Fruit fly (Drosophila melanogaster) whole organism, embryonic: ENCODE results near the gene CG42854.

Source experiments
- CG1024 ChIP-seq: fragments of 200-800 bp; sonication (Bioruptor generic); IDR thresholded peaks from 2 replicates; pipeline ENCODE4 v1.3.6; 2022; ENCODE audit warnings: missing biosample characterization, missing genetic modification characterization
- CG11504 ChIP-seq: fragments of 200-800 bp; sonication (Bioruptor generic); optimal IDR thresholded peaks from 3 replicates; lab custom pipeline; 2019; ENCODE audit warnings: missing biosample characterization, mild to moderate bottlenecking, missing genetic modification characterization, moderate library complexity
- CG12391 ChIP-seq: fragments of 200-800 bp; sonication (Bioruptor generic); optimal IDR thresholded peaks from 3 replicates; lab custom pipeline; 2018; ENCODE audit warnings: missing biosample characterization, mild to moderate bottlenecking, missing genetic modification characterization, moderate library complexity
- CG13894 ChIP-seq: fragments of 200-800 bp; sonication (Bioruptor generic); optimal IDR thresholded peaks from 3 replicates; lab custom pipeline; 2018; ENCODE audit warnings: missing biosample characterization, mild to moderate bottlenecking, missing genetic modification characterization, moderate library complexity
- CG15601 ChIP-seq: fragments of 200-800 bp; sonication (Bioruptor generic); optimal IDR thresholded peaks from 3 replicates; lab custom pipeline; 2019; ENCODE audit warnings: missing biosample characterization, mild to moderate bottlenecking, missing genetic modification characterization, moderate library complexity
- CG1602 ChIP-seq: fragments of 200-800 bp; sonication (Bioruptor generic); optimal IDR thresholded peaks from 3 replicates; lab custom pipeline; 2016; ENCODE audit warnings: missing biosample characterization, missing genetic modification characterization
- CG16813 ChIP-seq: fragments of 200-800 bp; sonication (Bioruptor generic); IDR thresholded peaks from 3 replicates; pipeline ENCODE4 v1.3.6; 2022; ENCODE audit warnings: missing biosample characterization, missing genetic modification characterization; ENCODE audit not compliant: partially characterized antibody
- CG17829 ChIP-seq: fragments of 200-800 bp; optimal IDR thresholded peaks from 2 replicates; lab custom pipeline; 2019; ENCODE audit warnings: missing biosample characterization, mild to moderate bottlenecking, missing genetic modification characterization, moderate library complexity
- CG2199 ChIP-seq: fragments of 200-800 bp; sonication (Bioruptor generic); IDR thresholded peaks from 3 replicates; pipeline ENCODE4 v1.3.6; 2022; ENCODE audit warnings: missing biosample characterization, missing genetic modification characterization
- CG31441 ChIP-seq: fragments of 200-800 bp; sonication (Bioruptor generic); IDR thresholded peaks from 2 replicates; pipeline ENCODE4 v1.3.6; 2022; ENCODE audit warnings: missing biosample characterization, missing genetic modification characterization
- CG32532 ChIP-seq: fragments of 200-800 bp; sonication (Bioruptor generic); IDR thresholded peaks from 2 replicates; pipeline ENCODE4 v1.3.6; 2022; ENCODE audit warnings: missing biosample characterization, missing genetic modification characterization
- CG32772 ChIP-seq: fragments of 200-800 bp; sonication (Bioruptor generic); IDR thresholded peaks from 2 replicates; pipeline ENCODE4 v1.3.6; 2022; ENCODE audit warnings: missing biosample characterization, missing genetic modification characterization
- CG6175 ChIP-seq: fragments of 200-800 bp; sonication (Bioruptor generic); IDR thresholded peaks from 3 replicates; pipeline ENCODE4 v1.3.6; 2022; ENCODE audit warnings: missing biosample characterization, missing genetic modification characterization
- CG7745 ChIP-seq: fragments of 200-800 bp; sonication (Bioruptor generic); optimal IDR thresholded peaks from 2 replicates; lab custom pipeline; 2018; ENCODE audit warnings: missing biosample characterization, mild to moderate bottlenecking, missing genetic modification characterization, moderate library complexity
- CG8281 ChIP-seq: fragments of 200-800 bp; sonication (Bioruptor generic); optimal IDR thresholded peaks from 2 replicates; lab custom pipeline; 2018; ENCODE audit warnings: missing biosample characterization, mild to moderate bottlenecking, missing genetic modification characterization, moderate library complexity
- Dfd ChIP-seq, 2 experiments: fragments of >200 bp; optimal IDR thresholded peaks; 2 replicates each; lab custom pipeline; 2017; ENCODE audit warnings: missing biosample characterization in 2 of 2, missing genetic modification characterization in 2 of 2
- Dll ChIP-seq: fragments of 200-800 bp; sonication (Bioruptor generic); IDR thresholded peaks from 4 replicates; pipeline ENCODE4 v1.3.6; 2022; ENCODE audit warnings: missing biosample characterization, missing genetic modification characterization; ENCODE audit not compliant: partially characterized antibody
- Dref ChIP-seq: fragments of 200-800 bp; sonication (Bioruptor generic); IDR thresholded peaks from 2 replicates; pipeline ENCODE4 v1.3.6; 2022; ENCODE audit warnings: missing biosample characterization, missing genetic modification characterization
- GATAe ChIP-seq: fragments of 200-800 bp; sonication (Bioruptor generic); conservative IDR thresholded peaks from 2 replicates; pipeline ENCODE4 v1.3.6; 2022; ENCODE audit warnings: missing biosample characterization, missing genetic modification characterization
- H15 ChIP-seq: fragments of 200-800 bp; sonication (Bioruptor generic); IDR thresholded peaks from 3 replicates; pipeline ENCODE4 v1.3.6; 2022; ENCODE audit warnings: missing biosample characterization, missing genetic modification characterization
- HLH4C ChIP-seq: fragments of 200-800 bp; sonication (Bioruptor generic); IDR thresholded peaks from 3 replicates; pipeline ENCODE4 v1.3.6; 2022; ENCODE audit warnings: missing biosample characterization, missing genetic modification characterization; ENCODE audit not compliant: partially characterized antibody
- HmgZ ChIP-seq: fragments of 200-800 bp; sonication (Bioruptor generic); optimal IDR thresholded peaks from 2 replicates; lab custom pipeline; 2018; ENCODE audit warnings: missing biosample characterization, mild to moderate bottlenecking, missing genetic modification characterization
- Hmx ChIP-seq: fragments of 200-800 bp; sonication (Bioruptor generic); optimal IDR thresholded peaks from 2 replicates; lab custom pipeline; 2016; ENCODE audit warnings: missing biosample characterization, missing genetic modification characterization
- Hr3 ChIP-seq: fragments of 200-800 bp; sonication (Bioruptor generic); optimal IDR thresholded peaks from 3 replicates; lab custom pipeline; 2016; ENCODE audit warnings: missing biosample characterization, missing genetic modification characterization
- MTF-1 ChIP-seq: fragments of 200-800 bp; sonication (Bioruptor generic); optimal IDR thresholded peaks from 2 replicates; lab custom pipeline; 2018; ENCODE audit warnings: missing biosample characterization, mild to moderate bottlenecking, missing genetic modification characterization, borderline replicate concordance
- Opbp ChIP-seq: fragments of 200-800 bp; sonication (Bioruptor generic); IDR thresholded peaks from 3 replicates; pipeline ENCODE4 v1.3.6; 2022; ENCODE audit warnings: missing biosample characterization, missing genetic modification characterization; ENCODE audit not compliant: partially characterized antibody
- Ptx1 ChIP-seq: fragments of 200-800 bp; sonication (Bioruptor generic); IDR thresholded peaks from 2 replicates; pipeline ENCODE4 v1.3.6; 2022; ENCODE audit warnings: missing biosample characterization, missing genetic modification characterization
- Sry-β ChIP-seq: fragments of 200-800 bp; sonication (Bioruptor generic); optimal IDR thresholded peaks from 2 replicates; lab custom pipeline; 2018; ENCODE audit warnings: missing biosample characterization, mild to moderate bottlenecking, missing genetic modification characterization, moderate library complexity
- Sry-δ ChIP-seq: fragments of 200-800 bp; sonication (Bioruptor generic); optimal IDR thresholded peaks from 2 replicates; lab custom pipeline; 2016; ENCODE audit warnings: missing biosample characterization, missing genetic modification characterization
- ap ChIP-seq: fragments of 200-800 bp; sonication (Bioruptor generic); IDR thresholded peaks from 2 replicates; pipeline ENCODE4 v1.3.6; 2022; ENCODE audit warnings: missing biosample characterization, missing genetic modification characterization
- bab2 ChIP-seq: fragments of 200-800 bp; sonication (Bioruptor generic); optimal IDR thresholded peaks from 2 replicates; lab custom pipeline; 2016; ENCODE audit warnings: missing biosample characterization, missing genetic modification characterization
- bsh ChIP-seq, 2 experiments: fragments of 200-800 bp; sonication (Bioruptor generic); optimal IDR thresholded peaks; 2 replicates each; lab custom pipeline; 2017 to 2018; ENCODE audit warnings: mild to moderate bottlenecking in 2 of 2, missing biosample characterization in 2 of 2, missing genetic modification characterization in 2 of 2, moderate library complexity in 1 of 2
- cad ChIP-seq: fragments of >200 bp; optimal IDR thresholded peaks from 2 replicates; lab custom pipeline; 2017; ENCODE audit warnings: missing biosample characterization, missing genetic modification characterization
- ci ChIP-seq: fragments of 200-800 bp; sonication (Bioruptor generic); IDR thresholded peaks from 3 replicates; pipeline ENCODE4 v1.3.6; 2022; ENCODE audit warnings: missing biosample characterization, missing genetic modification characterization
- croc ChIP-seq: fragments of 200-800 bp; sonication (Bioruptor generic); conservative IDR thresholded peaks from 3 replicates; pipeline ENCODE4 v1.3.6; 2022; ENCODE audit warnings: missing biosample characterization, missing genetic modification characterization
- crol ChIP-seq: fragments of 200-800 bp; sonication (Bioruptor generic); IDR thresholded peaks from 2 replicates; pipeline ENCODE4 v1.3.6; 2022; ENCODE audit warnings: missing biosample characterization, missing genetic modification characterization
- fd102C ChIP-seq: fragments of 200-800 bp; sonication (Bioruptor generic); optimal IDR thresholded peaks from 2 replicates; lab custom pipeline; 2018; ENCODE audit warnings: missing biosample characterization, mild to moderate bottlenecking, missing genetic modification characterization, moderate library complexity
- gfzf ChIP-seq: fragments of 200-800 bp; sonication (Bioruptor generic); optimal IDR thresholded peaks from 2 replicates; lab custom pipeline; 2016; ENCODE audit warnings: missing biosample characterization, mild to moderate bottlenecking, missing genetic modification characterization, moderate library complexity
- gsb ChIP-seq: fragments of 200-800 bp; sonication (Bioruptor generic); IDR thresholded peaks from 2 replicates; pipeline ENCODE4 v1.3.6; 2022; ENCODE audit warnings: missing biosample characterization, missing genetic modification characterization
- lmd ChIP-seq: fragments of 200-800 bp; sonication (Bioruptor generic); IDR thresholded peaks from 2 replicates; pipeline ENCODE4 v1.3.6; 2022; ENCODE audit warnings: missing biosample characterization, missing genetic modification characterization
- mam ChIP-seq: fragments of 200-800 bp; sonication (Bioruptor generic); optimal IDR thresholded peaks from 3 replicates; lab custom pipeline; 2016; ENCODE audit warnings: missing biosample characterization, missing genetic modification characterization
- nerfin-2 ChIP-seq: fragments of 200-800 bp; sonication (Bioruptor generic); IDR thresholded peaks from 2 replicates; pipeline ENCODE4 v1.3.6; 2022; ENCODE audit warnings: missing biosample characterization, missing genetic modification characterization; ENCODE audit not compliant: partially characterized antibody
- onecut ChIP-seq: fragments of 200-800 bp; sonication (Bioruptor generic); IDR thresholded peaks from 2 replicates; pipeline ENCODE4 v1.3.6; 2022; ENCODE audit warnings: missing biosample characterization, missing genetic modification characterization
- pan ChIP-seq, 4 experiments: fragments of >200 bp in 3 of 4; fragments of 200-800 bp in 1 of 4; sonication (Bioruptor generic) in 1 of 4; optimal IDR thresholded peaks in 3 of 4; IDR thresholded peaks in 1 of 4; 2 replicates each; pipeline versions ENCODE4 v1.3.6 to Lab custom; 2017 to 2022; ENCODE audit warnings: missing biosample characterization in 2 of 4, missing genetic modification characterization in 2 of 4, mixed read lengths in 1 of 4
- peb ChIP-seq: fragments of 200-800 bp; sonication (Bioruptor generic); IDR thresholded peaks from 2 replicates; pipeline ENCODE4 v1.3.6; 2022; ENCODE audit warnings: missing biosample characterization, missing genetic modification characterization
- sens-2 ChIP-seq: fragments of 200-800 bp; sonication (Bioruptor generic); IDR thresholded peaks from 2 replicates; pipeline ENCODE4 v1.3.6; 2022; ENCODE audit warnings: missing biosample characterization, missing genetic modification characterization
- sisA ChIP-seq: fragments of 200-800 bp; sonication (Bioruptor generic); IDR thresholded peaks from 2 replicates; pipeline ENCODE4 v1.3.6; 2022; ENCODE audit warnings: missing biosample characterization, missing genetic modification characterization
- ttk ChIP-seq: fragments of 200-800 bp; sonication (Bioruptor generic); IDR thresholded peaks from 2 replicates; pipeline ENCODE4 v2.1.2; 2022; ENCODE audit warnings: missing biosample characterization, missing genetic modification characterization
- wor ChIP-seq: fragments of 200-800 bp; sonication (Bioruptor generic); IDR thresholded peaks from 2 replicates; pipeline ENCODE4 v1.3.6; 2022; ENCODE audit warnings: missing biosample characterization, missing genetic modification characterization
- zfh2 ChIP-seq: fragments of 200-800 bp; sonication (Bioruptor generic); optimal IDR thresholded peaks from 2 replicates; lab custom pipeline; 2016; ENCODE audit warnings: missing biosample characterization, missing genetic modification characterization

Gene CG42854

DNA sequence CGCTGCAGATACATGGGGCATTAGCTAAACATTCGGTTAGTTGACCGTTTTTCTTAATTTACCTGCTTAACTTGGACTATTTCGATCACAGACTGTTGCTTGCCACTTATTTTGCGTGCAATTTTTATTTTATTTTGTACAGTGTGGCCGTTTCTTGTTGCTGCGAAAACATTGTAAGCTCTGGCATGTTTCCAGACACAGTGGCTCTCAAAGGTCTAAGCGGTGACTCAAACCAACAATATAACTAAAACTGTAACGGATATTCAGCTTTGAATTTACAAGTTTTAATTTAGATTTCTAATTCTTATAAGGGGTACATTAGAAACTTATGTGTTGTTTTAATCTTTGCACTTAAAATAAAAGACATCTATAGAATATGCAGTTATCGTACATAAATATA, 2.5 kb upstream of the CG42854 start, which contains the start of gene CG8675 (continued):
- TF ChIP-seq pan (optimal IDR thresholded peaks at IDR 0.05; lab: Kevin White, UChicago) (no peak), pan (GFP tag; optimal IDR thresholded peaks at IDR 0.05 in 1 of 2, IDR thresholded peaks at IDR 0.05 in 1 of 2) (no peak)

DNA sequence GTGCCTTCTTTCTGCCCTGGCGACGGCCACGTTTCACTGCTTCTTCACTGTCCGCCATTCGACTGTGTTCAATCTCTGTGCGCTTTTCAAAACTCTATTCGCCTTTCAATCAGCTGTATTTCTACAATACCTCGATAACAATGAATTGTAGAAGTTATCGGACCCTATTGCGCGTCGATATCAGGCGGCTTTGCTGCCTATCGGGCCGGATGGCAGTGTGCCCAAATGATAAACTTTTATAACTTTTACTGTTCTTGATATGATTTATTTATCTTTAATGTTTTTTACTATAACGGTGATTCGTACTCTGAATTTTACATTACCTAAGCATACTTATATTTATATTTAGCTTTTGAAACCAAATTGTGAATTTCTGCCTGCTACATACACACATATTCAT, 2.0 kb downstream of the CG42854 start, which contains the start of gene CG8915:
Gene CG8915 (minus strand): TSS at position 148 of the 400 bp plus-strand sequence.
- TF ChIP-seq sens-2 (GFP tag; lab: Robert Waterston, UW) (no peak), ap (no peak), CG12391 (peak; percentile 5), bsh (GFP tag; optimal IDR thresholded peaks at IDR 0.05; lab: Kevin White, UChicago) (no peak), Dfd (GFP tag; optimal IDR thresholded peaks at IDR 0.05; lab: Kevin White, UChicago) (no peak), Dll (GFP tag; lab: Robert Waterston, UW) (peak; percentile 62; the same call in 3 of the 4 replicates), CG6175 (no peak), cad (GFP tag; lab: Kevin White, UChicago) (no peak), GATAe (GFP tag; lab: Robert Waterston, UW) (no peak), wor (no peak), Opbp (GFP tag; lab: Robert Waterston, UW) (peak; percentile 66; the same call in 2 of the 3 replicates), bab2 (no peak), zfh2 (GFP tag; lab: Kevin White, UChicago) (no peak), Hmx (no peak), CG1024 (GFP tag; lab: Robert Waterston, UW) (no peak), croc (GFP tag; lab: Robert Waterston, UW) (no peak), Sry-δ (GFP tag; lab: Kevin White, UChicago) (peak; percentile 35), CG16813 (GFP tag; lab: Robert Waterston, UW) (no peak), gfzf (GFP tag; lab: Kevin White, UChicago) (peak; percentile 53), HLH4C (peak; percentile 74), CG1602 (no peak), mam (GFP tag; lab: Kevin White, UChicago) (no peak), fd102C (GFP tag; lab: Kevin White, UChicago) (no peak), Ptx1 (GFP tag; lab: Robert Waterston, UW) (no peak), CG2199 (no peak), ttk (GFP tag; lab: Robert Waterston, UW) (no peak), MTF-1 (GFP tag; lab: Kevin White, UChicago) (no peak), Dref (GFP tag; lab: Robert Waterston, UW) (peak; percentile 75), CG32532 (no peak), H15 (GFP tag; lab: Robert Waterston, UW) (no peak), CG32772 (GFP tag; lab: Robert Waterston, UW) (no peak), peb (GFP tag; lab: Robert Waterston, UW) (no peak), CG17829 (tag; lab: Kevin White, UChicago) (no peak), ci (no peak), CG7745 (tag; lab: Kevin White, UChicago) (no peak), CG15601 (peak; percentile 56), Hr3 (GFP tag; lab: Kevin White, UChicago) (no peak), sisA (no peak), Sry-β (no peak), onecut (no peak), CG13894 (tag; lab: Kevin White, UChicago) (no peak), CG8281 (tag; lab: Kevin White, UChicago) (no peak), HmgZ (tag; lab: Kevin White, UChicago) (no peak), crol (GFP tag; lab: Robert Waterston, UW) (no peak), gsb (GFP tag; lab: Robert Waterston, UW) (no peak), nerfin-2 (GFP tag; lab: Robert Waterston, UW) (peak; percentile 65), lmd (no peak), CG31441 (GFP tag; lab: Robert Waterston, UW) (no peak), CG11504 (tag; lab: Kevin White, UChicago) (no peak)
